Fruit fly (Drosophila melanogaster) ovary, adult (tissue): ENCODE measurements around the gene CG17327.

ENCODE experiments used
- CG17801 ChIP-seq: fragments of 200-800 bp; optimal IDR thresholded peaks from 2 replicates; lab custom pipeline; 2019; ENCODE audit warnings: missing biosample characterization, mild to moderate bottlenecking, missing genetic modification characterization, moderate library complexity; ENCODE audit not compliant: partially characterized antibody

The CG17327 gene

dm6 chr3R:12960929-12961855 lies 36.3 kb downstream of the CG17327 start, which contains the start of gene Spc25:
TSS of gene Spc25 (plus strand) at chr3R:12961745.
- TF ChIP-seq CG17801 = peak; percentile 15

- TF ChIP-seq CG17801 = no peak
Observed at dm6 chr3R:12960227-12960626, 37.3 kb downstream of the CG17327 start.

dm6 chr3R:12957388-12957787 lies 40.1 kb downstream of the CG17327 start:
- TF ChIP-seq CG17801 = no peak
